Fruit fly (Drosophila melanogaster) whole organism, embryonic: Measurements from ENCODE around the gene CG31360.

Experiments
- BtbVII ChIP-seq: fragments of 200-800 bp; sonication (Bioruptor generic); optimal IDR thresholded peaks from 3 replicates; lab custom pipeline; 2017; ENCODE audit warnings: missing biosample characterization, mild to moderate bottlenecking, missing genetic modification characterization
- CG10462 ChIP-seq: fragments of 200-800 bp; sonication (Bioruptor generic); optimal IDR thresholded peaks from 2 replicates; lab custom pipeline; 2016; ENCODE audit warnings: missing biosample characterization, missing genetic modification characterization
- CG11696 ChIP-seq: fragments of 200-800 bp; sonication (Bioruptor generic); IDR thresholded peaks from 2 replicates; pipeline ENCODE4 v1.3.6; 2022; ENCODE audit warnings: missing biosample characterization, missing genetic modification characterization
- CG12236 ChIP-seq: fragments of 200-800 bp; sonication (Bioruptor generic); optimal IDR thresholded peaks from 2 replicates; lab custom pipeline; 2016; ENCODE audit warnings: missing biosample characterization, missing genetic modification characterization
- CG13624 ChIP-seq: fragments of 200-800 bp; sonication (Bioruptor generic); optimal IDR thresholded peaks from 2 replicates; lab custom pipeline; 2016; ENCODE audit warnings: missing biosample characterization, missing genetic modification characterization
- CG15514 ChIP-seq: fragments of 200-800 bp; sonication (Bioruptor generic); optimal IDR thresholded peaks from 3 replicates; lab custom pipeline; 2017; ENCODE audit warnings: missing biosample characterization, missing genetic modification characterization, mild to moderate bottlenecking, moderate library complexity, missing genetic modification reagents
- CG1602 ChIP-seq: fragments of 200-800 bp; sonication (Bioruptor generic); optimal IDR thresholded peaks from 3 replicates; lab custom pipeline; 2016; ENCODE audit warnings: missing biosample characterization, missing genetic modification characterization
- CG17186 ChIP-seq: fragments of 200-800 bp; sonication (Bioruptor generic); optimal IDR thresholded peaks from 3 replicates; lab custom pipeline; 2017; ENCODE audit warnings: missing biosample characterization, missing genetic modification reagents, missing genetic modification characterization
- CG17359 ChIP-seq: fragments of 200-800 bp; sonication (Bioruptor generic); optimal IDR thresholded peaks from 3 replicates; lab custom pipeline; 2018; ENCODE audit warnings: missing biosample characterization, mild to moderate bottlenecking, missing genetic modification characterization, moderate library complexity
- CG17568 ChIP-seq: fragments of 200-800 bp; sonication (Bioruptor generic); optimal IDR thresholded peaks from 2 replicates; lab custom pipeline; 2018; ENCODE audit warnings: missing biosample characterization, mild to moderate bottlenecking, missing genetic modification characterization, moderate library complexity
- CG17829 ChIP-seq: fragments of 200-800 bp; optimal IDR thresholded peaks from 2 replicates; lab custom pipeline; 2019; ENCODE audit warnings: missing biosample characterization, mild to moderate bottlenecking, missing genetic modification characterization, moderate library complexity
- CG18619 ChIP-seq: fragments of 200-800 bp; sonication (Bioruptor generic); optimal IDR thresholded peaks from 3 replicates; lab custom pipeline; 2017; ENCODE audit warnings: missing biosample characterization, mild to moderate bottlenecking, missing genetic modification characterization
- CG3065 ChIP-seq: fragments of 200-800 bp; sonication (Bioruptor generic); optimal IDR thresholded peaks from 2 replicates; lab custom pipeline; 2016; ENCODE audit warnings: missing biosample characterization, missing genetic modification characterization
- CG3163 ChIP-seq: fragments of 200-800 bp; sonication (Bioruptor generic); optimal IDR thresholded peaks from 3 replicates; lab custom pipeline; 2016; ENCODE audit warnings: missing biosample characterization, missing genetic modification characterization
- CG4404 ChIP-seq: fragments of 200-800 bp; sonication (Bioruptor generic); IDR thresholded peaks from 2 replicates; pipeline ENCODE4 v1.3.6; 2022; ENCODE audit warnings: missing biosample characterization, missing genetic modification characterization
- CG4617 ChIP-seq: fragments of 200-800 bp; sonication (Bioruptor generic); optimal IDR thresholded peaks from 3 replicates; lab custom pipeline; 2016; ENCODE audit warnings: missing biosample characterization, missing genetic modification characterization, borderline replicate concordance
- CG5245 ChIP-seq: fragments of 200-800 bp; sonication (Bioruptor generic); optimal IDR thresholded peaks from 3 replicates; lab custom pipeline; 2016; ENCODE audit warnings: missing biosample characterization, missing genetic modification characterization
- CG6854 ChIP-seq: fragments of 200-800 bp; sonication (Bioruptor generic); optimal IDR thresholded peaks from 3 replicates; lab custom pipeline; 2017; ENCODE audit warnings: missing biosample characterization, mild to moderate bottlenecking, missing genetic modification characterization
- CG7963 ChIP-seq: fragments of 200-800 bp; sonication (Bioruptor generic); IDR thresholded peaks from 3 replicates; pipeline ENCODE4 v1.3.6; 2022; ENCODE audit warnings: missing biosample characterization, missing genetic modification characterization; ENCODE audit not compliant: partially characterized antibody
- CG8281 ChIP-seq: fragments of 200-800 bp; sonication (Bioruptor generic); optimal IDR thresholded peaks from 2 replicates; lab custom pipeline; 2018; ENCODE audit warnings: missing biosample characterization, mild to moderate bottlenecking, missing genetic modification characterization, moderate library complexity
- CG8765 ChIP-seq: fragments of 200-800 bp; sonication (Bioruptor generic); IDR thresholded peaks from 2 replicates; pipeline ENCODE4 v1.3.6; 2022; ENCODE audit warnings: missing biosample characterization, missing genetic modification characterization
- CG9876 ChIP-seq: fragments of 200-800 bp; sonication (Bioruptor generic); optimal IDR thresholded peaks from 2 replicates; lab custom pipeline; 2016; ENCODE audit warnings: missing biosample characterization, missing genetic modification characterization
- CG9932 ChIP-seq: fragments of 200-800 bp; sonication (Bioruptor generic); IDR thresholded peaks from 2 replicates; pipeline ENCODE4 v1.3.6; 2022; ENCODE audit warnings: missing biosample characterization, missing genetic modification characterization
- Dp ChIP-seq: fragments of 200-800 bp; sonication (Bioruptor generic); optimal IDR thresholded peaks from 2 replicates; lab custom pipeline; 2018; ENCODE audit warnings: missing biosample characterization, mild to moderate bottlenecking, missing genetic modification characterization, moderate library complexity
- GATAe ChIP-seq: fragments of 200-800 bp; sonication (Bioruptor generic); conservative IDR thresholded peaks from 2 replicates; pipeline ENCODE4 v1.3.6; 2022; ENCODE audit warnings: missing biosample characterization, missing genetic modification characterization
- H2.0 ChIP-seq: fragments of 200-800 bp; sonication (Bioruptor generic); IDR thresholded peaks from 2 replicates; pipeline ENCODE4 v1.3.6; 2022; ENCODE audit warnings: missing biosample characterization, missing genetic modification characterization
- HLH3B ChIP-seq: fragments of 200-800 bp; sonication (Bioruptor generic); IDR thresholded peaks from 2 replicates; pipeline ENCODE4 v1.3.6; 2022; ENCODE audit warnings: missing biosample characterization, missing genetic modification characterization
- MESR4 ChIP-seq: fragments of 200-800 bp; sonication (Bioruptor generic); optimal IDR thresholded peaks from 2 replicates; lab custom pipeline; 2018; ENCODE audit warnings: missing biosample characterization, mild to moderate bottlenecking, missing genetic modification characterization, moderate library complexity
- Mrtf ChIP-seq: fragments of 200-800 bp; sonication (Bioruptor generic); IDR thresholded peaks from 3 replicates; pipeline ENCODE4 v1.3.6; 2022; ENCODE audit warnings: missing biosample characterization, missing genetic modification characterization
- Side ChIP-seq: fragments of 200-800 bp; sonication (Bioruptor generic); optimal IDR thresholded peaks from 2 replicates; lab custom pipeline; 2016; ENCODE audit warnings: missing biosample characterization, missing genetic modification characterization
- Taf1 ChIP-seq: fragments of 200-800 bp; sonication (Bioruptor generic); IDR thresholded peaks from 2 replicates; pipeline ENCODE4 v1.3.6; 2022; ENCODE audit warnings: missing biosample characterization, missing genetic modification characterization
- abd-A ChIP-seq: fragments of 200-800 bp; sonication (Bioruptor generic); optimal IDR thresholded peaks from 3 replicates; lab custom pipeline; 2019; ENCODE audit warnings: missing biosample characterization, mild to moderate bottlenecking, missing genetic modification characterization, moderate library complexity
- ac ChIP-seq: fragments of 200-800 bp; sonication (Bioruptor generic); optimal IDR thresholded peaks from 3 replicates; lab custom pipeline; 2017; ENCODE audit warnings: missing biosample characterization, mild to moderate bottlenecking, missing genetic modification characterization
- aop ChIP-seq: fragments of 200-800 bp; sonication (Bioruptor generic); IDR thresholded peaks from 2 replicates; pipeline ENCODE4 v1.3.6; 2022; ENCODE audit warnings: missing biosample characterization, missing genetic modification characterization
- bbx ChIP-seq: fragments of 200-800 bp; sonication (Bioruptor generic); IDR thresholded peaks from 2 replicates; pipeline ENCODE4 v1.3.6; 2022; ENCODE audit warnings: missing biosample characterization, missing genetic modification characterization; ENCODE audit not compliant: partially characterized antibody
- bowl ChIP-seq: fragments of 200-800 bp; sonication (Bioruptor generic); IDR thresholded peaks from 2 replicates; pipeline ENCODE4 v1.3.6; 2022; ENCODE audit warnings: missing biosample characterization, missing genetic modification characterization
- br ChIP-seq: fragments of >200 bp; optimal IDR thresholded peaks from 2 replicates; lab custom pipeline; 2017
- ci ChIP-seq: fragments of 200-800 bp; sonication (Bioruptor generic); IDR thresholded peaks from 3 replicates; pipeline ENCODE4 v1.3.6; 2022; ENCODE audit warnings: missing biosample characterization, missing genetic modification characterization
- dpn ChIP-seq, 2 experiments: fragments of 200-800 bp; sonication (Bioruptor generic); optimal IDR thresholded peaks; 3 replicates each; lab custom pipeline; 2016; ENCODE audit warnings: missing biosample characterization in 2 of 2, missing genetic modification characterization in 2 of 2
- en ChIP-seq: fragments of 200-800 bp; sonication (Bioruptor generic); optimal IDR thresholded peaks from 2 replicates; lab custom pipeline; 2016; ENCODE audit warnings: missing biosample characterization, missing genetic modification characterization
- fd102C ChIP-seq: fragments of 200-800 bp; sonication (Bioruptor generic); optimal IDR thresholded peaks from 2 replicates; lab custom pipeline; 2018; ENCODE audit warnings: missing biosample characterization, mild to moderate bottlenecking, missing genetic modification characterization, moderate library complexity
- fd96Cb ChIP-seq: fragments of 200-800 bp; sonication (Bioruptor generic); optimal IDR thresholded peaks from 2 replicates; lab custom pipeline; 2018; ENCODE audit warnings: missing biosample characterization, mild to moderate bottlenecking, missing genetic modification characterization, moderate library complexity
- hb ChIP-seq: fragments of 200-800 bp; sonication (Bioruptor generic); IDR thresholded peaks from 3 replicates; pipeline ENCODE4 v1.3.6; 2022; ENCODE audit warnings: missing biosample characterization, missing genetic modification characterization; ENCODE audit not compliant: partially characterized antibody
- kni ChIP-seq: fragments of 200-800 bp; sonication (Bioruptor generic); optimal IDR thresholded peaks from 3 replicates; lab custom pipeline; 2017; ENCODE audit warnings: mild to moderate bottlenecking, missing biosample characterization, missing genetic modification reagents, missing genetic modification characterization
- nerfin-2 ChIP-seq: fragments of 200-800 bp; sonication (Bioruptor generic); IDR thresholded peaks from 2 replicates; pipeline ENCODE4 v1.3.6; 2022; ENCODE audit warnings: missing biosample characterization, missing genetic modification characterization; ENCODE audit not compliant: partially characterized antibody
- pnt ChIP-seq: fragments of 200-800 bp; sonication (Bioruptor generic); optimal IDR thresholded peaks from 3 replicates; lab custom pipeline; 2016; ENCODE audit warnings: missing biosample characterization, missing genetic modification characterization
- run ChIP-seq: fragments of 200-800 bp; sonication (Bioruptor generic); optimal IDR thresholded peaks from 3 replicates; lab custom pipeline; 2018; ENCODE audit warnings: missing biosample characterization, mild to moderate bottlenecking, missing genetic modification characterization
- sc ChIP-seq, 3 experiments: fragments of >200 bp in 2 of 3; fragments of 200-800 bp in 1 of 3; sonication (Bioruptor generic) in 1 of 3; optimal IDR thresholded peaks; 2 replicates in 2 of 3; 3 replicates in 1 of 3; lab custom pipeline; 2017; ENCODE audit warnings: mild to moderate bottlenecking in 1 of 3, missing biosample characterization in 1 of 3, missing genetic modification characterization in 1 of 3, missing genetic modification reagents in 1 of 3
- sim ChIP-seq: fragments of 200-800 bp; sonication (Bioruptor generic); IDR thresholded peaks from 2 replicates; pipeline ENCODE4 v1.3.6; 2022; ENCODE audit warnings: missing biosample characterization, missing genetic modification characterization
- sqz ChIP-seq: fragments of 200-800 bp; sonication (Bioruptor generic); optimal IDR thresholded peaks from 3 replicates; lab custom pipeline; 2018; ENCODE audit warnings: missing biosample characterization, mild to moderate bottlenecking, missing genetic modification characterization
- tll ChIP-seq, 2 experiments: fragments of 200-800 bp in 1 of 2; fragments of >200 bp in 1 of 2; sonication (Bioruptor generic) in 1 of 2; optimal IDR thresholded peaks; 2 replicates each; lab custom pipeline; 2017 to 2019; ENCODE audit warnings: missing biosample characterization in 2 of 2, missing genetic modification characterization in 2 of 2, mild to moderate bottlenecking in 1 of 2, moderate library complexity in 1 of 2

CG31360 gene

dm6 chr3R:17655040-17655439 is 29.9 kb upstream of the CG31360 start (continued):
- TF ChIP-seq GATAe (GFP tag; lab: Robert Waterston, UW) (no peak), sim (GFP tag; lab: Robert Waterston, UW) (peak; percentile 77), CG3163 (no peak), HLH3B (GFP tag; lab: Robert Waterston, UW) (no peak), kni (GFP tag; lab: Kevin White, UChicago) (no peak), run (tag; lab: Kevin White, UChicago) (no peak), Side (GFP tag; lab: Kevin White, UChicago) (no peak), CG9932 (GFP tag; lab: Robert Waterston, UW) (no peak), bowl (no peak), CG1602 (GFP tag; lab: Kevin White, UChicago) (no peak), CG9876 (GFP tag; lab: Kevin White, UChicago) (no peak), CG11696 (no peak), MESR4 (GFP tag; lab: Kevin White, UChicago) (no peak), CG10462 (no peak), CG6854 (GFP tag; lab: Kevin White, UChicago) (no peak), sqz (GFP tag; lab: Kevin White, UChicago) (peak; percentile 7), hb (GFP tag; lab: Robert Waterston, UW) (no peak), tll (GFP tag; optimal IDR thresholded peaks at IDR 0.05; lab: Kevin White, UChicago) (no peak), CG17186 (no peak), CG4404 (no peak), br (no peak), ci (GFP tag; lab: Robert Waterston, UW) (peak; percentile 89), fd96Cb (tag; lab: Kevin White, UChicago) (no peak), CG12236 (GFP tag; lab: Kevin White, UChicago) (no peak), CG7963 (no peak), sc (optimal IDR thresholded peaks at IDR 0.05; lab: Kevin White, UChicago) (no peak), sc (GFP tag; optimal IDR thresholded peaks at IDR 0.05; lab: Kevin White, UChicago) (peak; percentile 43), CG15514 (GFP tag; lab: Kevin White, UChicago) (no peak), bbx (GFP tag; lab: Robert Waterston, UW) (no peak), BtbVII (no peak), CG13624 (GFP tag; lab: Kevin White, UChicago) (no peak), abd-A (tag; lab: Kevin White, UChicago) (no peak), Dp (no peak), H2.0 (no peak), CG17359 (tag; lab: Kevin White, UChicago) (peak; percentile 10), CG18619 (GFP tag; lab: Kevin White, UChicago) (no peak), Mrtf (GFP tag; lab: Robert Waterston, UW) (no peak), CG17829 (tag; lab: Kevin White, UChicago) (no peak), en (GFP tag; lab: Kevin White, UChicago) (no peak), dpn (GFP tag; optimal IDR thresholded peaks at IDR 0.05; lab: Kevin White, UChicago) (no peak), CG5245 (GFP tag; lab: Kevin White, UChicago) (no peak), aop (no peak), nerfin-2 (GFP tag; lab: Robert Waterston, UW) (no peak), pnt (GFP tag; lab: Kevin White, UChicago) (no peak), fd102C (GFP tag; lab: Kevin White, UChicago) (peak; percentile 82), CG3065 (no peak), Taf1 (GFP tag; lab: Robert Waterston, UW) (no peak), CG17568 (GFP tag; lab: Kevin White, UChicago) (peak; percentile 67), CG8765 (GFP tag; lab: Robert Waterston, UW) (no peak), ac (GFP tag; lab: Kevin White, UChicago) (peak; percentile 60), CG8281 (tag; lab: Kevin White, UChicago) (no peak), CG4617 (no peak)
